Worm (Caenorhabditis elegans): ENCODE results near the gene srg-62.

srg-62 gene

DNA sequence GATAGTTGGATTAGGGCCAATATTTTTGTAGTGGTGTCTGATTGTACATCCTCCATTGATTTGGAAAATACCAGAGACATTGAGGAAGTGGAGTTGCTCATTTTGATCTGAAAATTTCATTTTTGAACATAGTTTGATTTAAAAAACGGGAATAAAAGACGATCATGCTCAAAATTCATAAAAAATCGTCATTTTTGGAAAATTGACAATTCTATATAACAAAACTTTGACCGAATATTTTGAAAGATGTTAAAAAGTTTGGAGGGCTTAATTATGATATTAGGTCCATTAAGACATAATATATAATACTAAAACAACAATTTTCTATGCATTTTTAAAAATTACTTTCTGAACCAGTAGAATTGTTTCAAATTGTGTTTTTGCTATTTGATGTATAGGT lies 17.3 kb upstream of the srg-62 start, which contains the start of gene srg-58 (continued):
- no peak for TF ChIP-seq athp-1 (tag; optimal IDR thresholded peaks at IDR 0.05)

DNA sequence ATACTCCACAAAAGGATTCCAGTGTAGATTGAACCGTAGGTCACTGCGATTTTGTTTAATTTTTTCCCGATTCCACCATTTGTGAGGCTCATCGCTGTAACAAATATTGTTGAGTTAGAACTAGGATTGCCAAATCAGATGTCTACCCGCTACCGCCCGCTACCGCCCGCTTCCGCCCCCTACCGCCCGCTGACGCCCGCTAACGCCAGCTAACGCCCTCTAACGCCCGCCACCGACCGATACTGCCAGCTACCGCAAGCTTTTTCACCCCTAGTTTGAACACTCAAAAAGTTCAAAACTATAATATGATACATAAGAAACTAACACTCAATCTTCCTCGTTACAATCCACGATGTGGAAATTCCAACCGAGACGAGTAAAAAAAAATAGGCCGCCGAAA lies 16.2 kb upstream of the srg-62 start:
- TF ChIP-seq akir-1 (GFP tag; optimal IDR thresholded peaks at IDR 0.05) (no peak), nfyb-1 (GFP tag; IDR thresholded peaks at IDR 0.05) (no peak), attf-6 (GFP tag; IDR thresholded peaks at IDR 0.05) (no peak), egrh-3 (GFP tag; IDR thresholded peaks at IDR 0.05) (peak; percentile 28; the same call in 1 of the 2 replicates), attf-3 (GFP tag; conservative IDR thresholded peaks at IDR 0.05) (no peak), C17E4.6 (GFP tag; IDR thresholded peaks at IDR 0.05) (no peak), F39B2.1 (GFP tag; IDR thresholded peaks at IDR 0.05) (no peak), zfh-2 (GFP tag; conservative IDR thresholded peaks at IDR 0.05) (peak; percentile 75), dpl-1 (GFP tag; optimal IDR thresholded peaks at IDR 0.05) (no peak)

DNA sequence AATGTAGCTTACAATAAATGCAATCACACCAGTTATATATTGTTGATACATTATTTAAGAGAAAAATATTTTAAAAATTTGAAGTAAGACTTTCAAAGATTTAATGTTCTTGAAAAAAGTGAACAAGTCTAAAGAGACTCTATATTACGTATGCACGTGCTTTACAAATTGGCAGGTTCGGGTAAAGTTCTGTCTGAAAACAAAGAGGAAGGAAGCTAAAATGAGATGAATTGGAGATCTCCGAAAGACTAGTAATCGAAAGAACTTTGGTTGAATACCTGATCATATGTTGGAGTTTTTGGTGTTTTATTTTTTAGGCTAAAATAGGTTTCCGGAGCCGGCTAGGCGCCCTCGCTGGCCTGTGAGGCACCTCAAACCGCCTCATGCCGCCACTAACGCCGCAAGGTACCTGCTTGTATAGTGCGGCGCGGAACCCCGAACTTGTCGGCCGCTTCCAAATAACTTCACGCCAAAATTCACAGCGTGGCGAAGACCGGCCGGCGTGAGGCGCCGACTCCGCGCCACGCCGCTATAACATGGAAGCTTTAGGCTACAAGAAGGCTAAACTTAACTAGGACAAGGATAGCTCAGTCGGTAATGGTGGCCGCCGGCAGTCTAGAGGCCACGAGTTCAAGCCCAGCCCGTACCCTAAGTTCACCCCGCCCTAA lies 15.2 kb upstream of the srg-62 start, which contains the start of gene srx-28:
srx-28 (minus strand) TSS at position 51 of the 668 bp plus-strand sequence.
- TF ChIP-seq rpc-1 (optimal IDR thresholded peaks at IDR 0.05) (peak; percentile 29), rpc-1 (tag; optimal IDR thresholded peaks at IDR 0.05) (no peak), F37B4.10 (GFP tag; IDR thresholded peaks at IDR 0.05) (0 out of 2 replicates have a peak, but pooled peaks have one; percentile 84), nfyb-1 (GFP tag; IDR thresholded peaks at IDR 0.05) (peak; percentile 26; the same call in 1 of the 2 replicates), egrh-3 (GFP tag; IDR thresholded peaks at IDR 0.05) (peak; percentile 33; the same call in 1 of the 2 replicates), unc-62 (GFP tag; optimal IDR thresholded peaks at IDR 0.05) (no peak), snpc-1.1 (tag; optimal IDR thresholded peaks at IDR 0.05; ENCODE audit: insufficient read depth) (peak; percentile 68), B0261.1 (tag; optimal IDR thresholded peaks at IDR 0.05) (peak; percentile 6), snpc-4 (GFP tag; optimal IDR thresholded peaks at IDR 0.05) (no peak), snpc-4 (tag; optimal IDR thresholded peaks at IDR 0.05) (peak in 2 of 4 experiments; percentile 75 to 87), ztf-25 (GFP tag; IDR thresholded peaks at IDR 0.05) (0 out of 2 replicates have a peak, but pooled peaks have one; percentile 38), dox-1 (GFP tag; IDR thresholded peaks at IDR 0.05) (peak; percentile 47; the same call in 1 of the 2 replicates), mcd-1 (GFP tag; IDR thresholded peaks at IDR 0.05) (peak; percentile 43; the same call in 1 of the 2 replicates), fkh-3 (tag; optimal IDR thresholded peaks at IDR 0.05) (peak; percentile 14), madf-8 (GFP tag; conservative IDR thresholded peaks at IDR 0.05) (no peak), xnd-1 (tag; optimal IDR thresholded peaks at IDR 0.05) (no peak)

DNA sequence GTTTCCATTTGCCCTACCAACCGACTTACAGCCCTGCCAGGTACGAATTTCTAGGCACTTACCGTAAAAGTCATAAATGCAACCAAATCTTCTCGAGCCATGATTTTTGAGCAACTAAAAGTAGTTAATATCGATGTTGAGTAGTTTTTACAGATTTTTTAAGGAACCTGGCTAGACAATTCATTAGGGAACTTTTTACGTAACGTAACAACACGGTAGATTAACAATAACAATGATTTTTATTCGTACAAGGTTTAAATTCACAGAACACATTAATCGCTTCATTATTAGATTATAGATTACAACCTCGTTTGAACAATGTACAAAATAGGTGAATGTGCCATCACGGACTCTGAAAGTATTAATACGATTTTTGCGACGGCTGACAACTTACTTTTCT lies 10.8 kb upstream of the srg-62 start, which contains the start of gene srx-26:
srx-26 (minus strand) TSS at position 101 of the 400 bp plus-strand sequence.
- TF ChIP-seq bed-1 (GFP tag; IDR thresholded peaks at IDR 0.05) (no peak), lag-1 (GFP tag; IDR thresholded peaks at IDR 0.05) (no peak), nfya-1 (tag; optimal IDR thresholded peaks at IDR 0.05; ENCODE audit: borderline replicate concordance, insufficient read depth) (no peak)

DNA sequence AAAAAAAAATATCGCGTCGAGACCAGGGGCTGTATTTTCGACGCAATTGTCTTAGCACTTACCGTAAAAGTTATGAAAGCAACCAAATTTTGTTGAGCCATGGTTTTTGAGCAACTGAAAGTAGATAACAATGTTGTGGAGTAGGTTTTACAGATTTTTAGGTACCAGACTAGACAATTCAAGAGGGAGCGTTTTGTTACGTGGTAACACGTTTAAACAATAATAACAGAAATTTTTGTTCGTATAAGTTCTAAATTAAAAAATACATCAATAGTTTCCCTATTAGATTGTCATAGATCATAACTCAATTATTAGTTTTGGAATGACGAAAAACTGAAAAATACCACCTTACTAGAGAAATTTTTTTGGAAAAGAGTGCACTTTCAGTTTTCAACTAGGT lies 7.8 kb upstream of the srg-62 start, which contains the start of gene srx-24:
srx-24 (minus strand) TSS at position 101 of the 400 bp plus-strand sequence.
- TF ChIP-seq B0261.1 (tag; optimal IDR thresholded peaks at IDR 0.05) (no peak), mxl-1 (tag; optimal IDR thresholded peaks at IDR 0.05) (no peak)

DNA sequence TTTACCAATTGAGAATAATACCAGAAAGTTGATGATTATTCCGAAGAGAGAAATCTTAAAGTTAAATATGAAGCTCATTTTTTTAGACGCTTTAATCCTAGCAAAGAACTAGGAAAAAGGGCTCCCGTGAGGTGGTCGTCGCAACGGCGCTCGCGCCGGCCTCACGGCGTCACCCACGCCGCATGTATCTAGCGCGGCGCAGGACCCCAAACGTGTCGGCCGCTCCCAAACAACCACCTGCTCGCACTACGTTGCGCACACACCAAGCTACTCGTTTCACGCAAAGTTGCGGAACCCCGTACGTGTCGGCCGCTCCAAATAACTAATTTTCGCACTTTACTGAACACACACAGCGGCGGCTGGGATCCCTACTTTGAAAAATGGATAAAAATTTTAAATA lies 4.2 kb upstream of the srg-62 start:
- TF ChIP-seq nfyb-1 (GFP tag; IDR thresholded peaks at IDR 0.05) (0 out of 2 replicates have a peak, but pooled peaks have one; percentile 28), F33H1.4 (GFP tag; IDR thresholded peaks at IDR 0.05) (no peak), egrh-3 (GFP tag; IDR thresholded peaks at IDR 0.05) (peak; percentile 65; the same call in 1 of the 2 replicates), B0261.1 (tag; optimal IDR thresholded peaks at IDR 0.05) (no peak), snpc-4 (GFP tag; optimal IDR thresholded peaks at IDR 0.05) (no peak), snpc-4 (tag; optimal IDR thresholded peaks at IDR 0.05) (peak in 1 of 4 experiments; percentile 71), snpc-1.3 (tag; optimal IDR thresholded peaks at IDR 0.05; ENCODE audit: insufficient read depth) (no peak)

All from whole organism, young adult.